Fruit fly (Drosophila melanogaster): ENCODE measurements around the gene CG12995.

The CG12995 gene

dm6 chrX:17159819-17160218, 50.0 kb downstream of the CG12995 start, which contains the start of gene baz:
Gene baz, plus strand, starts transcription at chrX:17160006.
- TF ChIP-seq CG7101 (tag; optimal IDR thresholded peaks at IDR 0.05), result peak; percentile 35
- peak; percentile 19 for TF ChIP-seq Mnt (GFP tag; optimal IDR thresholded peaks at IDR 0.05)
- TF ChIP-seq Crg-1 (GFP tag; optimal IDR thresholded peaks at IDR 0.05), result no peak
- peak; percentile 43 for TF ChIP-seq bab1 (GFP tag; optimal IDR thresholded peaks at IDR 0.05)
- TF ChIP-seq CG1620 (GFP tag; optimal IDR thresholded peaks at IDR 0.05), result no peak

Data from whole organism, adult.